Worm (Caenorhabditis elegans) whole organism, L3 larva: Measurements from ENCODE around the gene srx-60.

Experiments used
- R02D3.7 ChIP-seq: fragments of 150-350 bp; optimal IDR thresholded peaks from 2 replicates; lab custom pipeline; 2014; ENCODE audit warnings: missing biosample characterization, missing genetic modification characterization
- aly-2 ChIP-seq: fragments of 150-350 bp; optimal IDR thresholded peaks from 2 replicates; lab custom pipeline; 2014; ENCODE audit warnings: missing biosample characterization, missing genetic modification characterization
- ama-1 ChIP-seq: fragments of 150-350 bp; optimal IDR thresholded peaks from 2 replicates; lab custom pipeline; 2018
- elt-2 ChIP-seq: sonication (generic microtip); optimal IDR thresholded peaks from 2 replicates; lab custom pipeline; 2016; ENCODE audit warnings: missing genetic modification reagents, mild to moderate bottlenecking, missing genetic modification characterization, missing compliant biosample characterization
- lin-15B ChIP-seq: fragments of 150-350 bp; optimal IDR thresholded peaks from 2 replicates; lab custom pipeline; 2014; ENCODE audit warnings: missing biosample characterization, missing genetic modification characterization
- nhr-77 ChIP-seq: fragments of 150-350 bp; optimal IDR thresholded peaks from 2 replicates; lab custom pipeline; 2014; ENCODE audit warnings: missing biosample characterization, missing genetic modification characterization
- tbx-2 ChIP-seq: sonication (generic microtip); optimal IDR thresholded peaks from 2 replicates; lab custom pipeline; 2016; ENCODE audit warnings: mild to moderate bottlenecking, missing genetic modification characterization, missing compliant biosample characterization
- zag-1 ChIP-seq: fragments of 150-350 bp; optimal IDR thresholded peaks from 2 replicates; lab custom pipeline; 2014; ENCODE audit warnings: missing biosample characterization, missing genetic modification characterization

DNA sequence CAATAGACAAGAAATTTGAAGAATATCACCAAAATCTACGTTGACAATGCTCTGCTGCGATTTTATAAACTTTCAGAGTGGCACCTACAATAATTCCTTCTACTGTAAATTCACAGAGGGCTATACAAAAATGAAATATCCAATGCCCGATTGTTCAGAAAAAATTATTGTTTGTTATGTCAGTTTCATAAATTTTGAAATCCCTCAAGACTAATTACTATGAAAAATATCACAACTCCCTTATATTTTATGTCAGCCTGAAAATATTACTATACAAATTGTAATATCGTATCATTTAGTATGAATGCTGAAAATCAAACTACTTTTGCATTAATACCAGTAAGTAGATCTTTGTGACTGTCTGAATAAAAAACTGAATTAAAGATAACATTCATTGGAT lies at the start of gene srx-60:
- no peak for TF ChIP-seq lin-15B (tag; lab: Kevin White, UChicago)
- no peak for TF ChIP-seq elt-2 (tag; lab: Kevin White, UChicago)
- TF ChIP-seq ama-1, result no peak
- TF ChIP-seq R02D3.7 (tag; lab: Kevin White, UChicago), result no peak
- TF ChIP-seq tbx-2 (tag; lab: Kevin White, UChicago), result no peak
- no peak for TF ChIP-seq nhr-77 (tag; lab: Kevin White, UChicago)
- TF ChIP-seq aly-2 (tag; lab: Kevin White, UChicago), result no peak
- TF ChIP-seq zag-1 (tag; lab: Kevin White, UChicago), result no peak
